Worm (Caenorhabditis elegans): Measurements from ENCODE around the gene him-6.

Gene him-6

ce11 chrIV:12454115-12454514 lies 36.5 kb upstream of the him-6 start, which contains the start of gene spe-44:
Gene spe-44 (minus strand): TSS chrIV:12454215.
- TF ChIP-seq elt-1 (tag; optimal IDR thresholded peaks at IDR 0.05) (no peak), sea-2 (GFP tag; optimal IDR thresholded peaks at IDR 0.05) (no peak), tbx-2 (tag; optimal IDR thresholded peaks at IDR 0.05) (no peak), nhr-28 (tag; optimal IDR thresholded peaks at IDR 0.05) (no peak), unc-39 (tag; optimal IDR thresholded peaks at IDR 0.05) (no peak), egl-5 (tag; optimal IDR thresholded peaks at IDR 0.05) (no peak), ZK546.5 (tag; optimal IDR thresholded peaks at IDR 0.05) (no peak), ceh-82 (tag; optimal IDR thresholded peaks at IDR 0.05) (no peak), nhr-25 (tag; optimal IDR thresholded peaks at IDR 0.05) (no peak), mdl-1 (tag; optimal IDR thresholded peaks at IDR 0.05) (no peak), ceh-9 (tag; optimal IDR thresholded peaks at IDR 0.05) (no peak), mml-1 (tag; optimal IDR thresholded peaks at IDR 0.05) (no peak), nhr-67 (tag; optimal IDR thresholded peaks at IDR 0.05) (no peak), R02D3.7 (tag; optimal IDR thresholded peaks at IDR 0.05) (no peak), egl-27 (tag; optimal IDR thresholded peaks at IDR 0.05) (no peak), lsy-12 (tag; optimal IDR thresholded peaks at IDR 0.05) (no peak), fkh-10 (GFP tag; optimal IDR thresholded peaks at IDR 0.05) (no peak), snpc-4 (tag; optimal IDR thresholded peaks at IDR 0.05) (no peak), daf-12 (tag; optimal IDR thresholded peaks at IDR 0.05) (no peak)

- TF ChIP-seq R02D3.7 (tag; optimal IDR thresholded peaks at IDR 0.05) = no peak
- TF ChIP-seq fkh-2 (tag; optimal IDR thresholded peaks at IDR 0.05) = no peak
- TF ChIP-seq daf-12 (tag; optimal IDR thresholded peaks at IDR 0.05) = no peak
- no peak for TF ChIP-seq nhr-11 (tag; optimal IDR thresholded peaks at IDR 0.05)
- TF ChIP-seq ceh-28 (tag; optimal IDR thresholded peaks at IDR 0.05) = no peak
- TF ChIP-seq lin-39 (tag; optimal IDR thresholded peaks at IDR 0.05) = no peak
- no peak for TF ChIP-seq pqm-1 (tag; optimal IDR thresholded peaks at IDR 0.05)
- TF ChIP-seq nhr-23 (tag; optimal IDR thresholded peaks at IDR 0.05) = no peak
- no peak for TF ChIP-seq nhr-67 (tag; optimal IDR thresholded peaks at IDR 0.05)
- no peak for TF ChIP-seq ZK546.5 (tag; optimal IDR thresholded peaks at IDR 0.05)
- TF ChIP-seq hmg-11 (tag; optimal IDR thresholded peaks at IDR 0.05) = no peak
- no peak for TF ChIP-seq pha-4 (tag; optimal IDR thresholded peaks at IDR 0.05)
- TF ChIP-seq egl-5 (tag; optimal IDR thresholded peaks at IDR 0.05) = no peak
- no peak for TF ChIP-seq elt-3 (tag; optimal IDR thresholded peaks at IDR 0.05)
- no peak for TF ChIP-seq ceh-9 (tag; optimal IDR thresholded peaks at IDR 0.05)
- no peak for TF ChIP-seq fos-1 (tag; optimal IDR thresholded peaks at IDR 0.05)
- no peak for TF ChIP-seq eor-1 (tag; optimal IDR thresholded peaks at IDR 0.05)
- TF ChIP-seq nhr-237 (tag; optimal IDR thresholded peaks at IDR 0.05) = no peak
- no peak for TF ChIP-seq ceh-16 (tag; optimal IDR thresholded peaks at IDR 0.05)
These were observed 35.8 kb upstream of the him-6 start, which contains the start of gene smz-1 for ce11 chrIV:12454750-12455149. Gene smz-1 (plus strand): TSS chrIV:12455050.

ce11 chrIV:12456613-12457012 lies 34.0 kb upstream of the him-6 start, which contains the start of gene C25G4.7:
Gene C25G4.7 (plus strand): TSS chrIV:12456913.
- TF ChIP-seq mdl-1 (tag; optimal IDR thresholded peaks at IDR 0.05) = no peak

ce11 chrIV:12463370-12463769 lies 27.2 kb upstream of the him-6 start, which contains the start of gene C25G4.8:
Gene C25G4.8 (minus strand): TSS chrIV:12463470.
- TF ChIP-seq egl-5 (tag; optimal IDR thresholded peaks at IDR 0.05) (no peak), lin-15B (tag; optimal IDR thresholded peaks at IDR 0.05) (no peak), nhr-23 (tag; optimal IDR thresholded peaks at IDR 0.05) (no peak), elt-2 (tag; optimal IDR thresholded peaks at IDR 0.05) (no peak), nhr-25 (tag; optimal IDR thresholded peaks at IDR 0.05) (no peak), fkh-10 (GFP tag; optimal IDR thresholded peaks at IDR 0.05) (no peak), pqm-1 (tag; optimal IDR thresholded peaks at IDR 0.05) (no peak), daf-12 (tag; optimal IDR thresholded peaks at IDR 0.05) (no peak), fos-1 (tag; optimal IDR thresholded peaks at IDR 0.05) (no peak), elt-3 (tag; optimal IDR thresholded peaks at IDR 0.05) (no peak), ceh-16 (tag; optimal IDR thresholded peaks at IDR 0.05) (no peak), zag-1 (tag; optimal IDR thresholded peaks at IDR 0.05) (no peak), nhr-76 (tag; optimal IDR thresholded peaks at IDR 0.05) (no peak), ceh-82 (tag; optimal IDR thresholded peaks at IDR 0.05) (no peak), mml-1 (tag; optimal IDR thresholded peaks at IDR 0.05) (no peak), nhr-28 (tag; optimal IDR thresholded peaks at IDR 0.05) (no peak), nhr-237 (tag; optimal IDR thresholded peaks at IDR 0.05) (no peak), ztf-11 (tag; optimal IDR thresholded peaks at IDR 0.05) (no peak)
